Worm (Caenorhabditis elegans): ENCODE results near the gene T05A8.2.

The T05A8.2 gene

DNA sequence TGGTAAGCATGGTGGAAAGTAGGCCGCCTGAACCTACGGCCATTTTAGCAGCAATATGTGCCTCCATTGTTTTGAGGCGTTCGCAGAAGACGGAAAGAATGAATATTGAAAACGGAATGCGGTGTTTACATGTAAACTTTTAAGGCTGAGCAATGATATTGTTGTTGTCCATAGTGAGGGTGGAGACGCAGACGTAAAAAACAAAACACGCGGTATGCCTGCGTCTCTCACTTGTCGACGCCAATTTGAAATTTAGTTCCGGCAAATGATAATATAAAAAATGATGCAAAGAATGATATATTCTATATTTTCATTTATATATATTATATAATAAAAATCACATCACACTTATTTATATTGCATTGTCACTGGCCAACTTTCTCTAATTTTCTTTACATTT lies 2.9 kb downstream of the T05A8.2 start, which contains the start of gene Y47G7B.2:
Gene Y47G7B.2, minus strand, starts transcription at position 143 of the 400 bp plus-strand sequence.
- no peak for TF ChIP-seq sptf-1 (tag; optimal IDR thresholded peaks at IDR 0.05)
- no peak for TF ChIP-seq unc-120 (tag; optimal IDR thresholded peaks at IDR 0.05; ENCODE audit: poor library complexity, severe bottlenecking)
- no peak for TF ChIP-seq M03D4.4 (tag; optimal IDR thresholded peaks at IDR 0.05)
- no peak for TF ChIP-seq blmp-1 (tag; optimal IDR thresholded peaks at IDR 0.05)
- TF ChIP-seq nhr-237 (tag; optimal IDR thresholded peaks at IDR 0.05) = no peak

DNA sequence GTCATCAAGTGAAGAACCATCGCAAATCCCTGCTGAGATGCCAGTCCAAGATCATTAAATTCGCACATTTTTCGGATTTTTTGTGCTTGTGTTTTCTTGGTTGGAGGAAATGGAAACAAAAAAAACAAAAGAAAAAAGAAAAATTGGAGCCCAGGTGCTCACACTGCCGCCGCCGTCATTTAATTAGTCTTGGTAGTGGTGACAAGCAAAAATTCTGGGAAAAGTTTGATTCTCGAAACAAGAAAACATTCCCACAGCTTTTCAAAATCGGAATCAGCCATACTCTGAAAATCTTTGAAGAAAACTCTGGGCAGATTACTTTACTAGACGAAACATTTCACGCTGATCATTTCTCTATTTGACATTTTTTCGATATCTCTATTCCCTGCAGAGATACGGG lies 5.6 kb downstream of the T05A8.2 start, which contains the start of gene srh-128:
Gene srh-128, minus strand, starts transcription at position 101 of the 400 bp plus-strand sequence.
- TF ChIP-seq pha-4 (tag; optimal IDR thresholded peaks at IDR 0.05) = no peak
- no peak for TF ChIP-seq ham-2 (GFP tag; optimal IDR thresholded peaks at IDR 0.05)
- TF ChIP-seq unc-39 (tag; optimal IDR thresholded peaks at IDR 0.05) = no peak
- no peak for TF ChIP-seq lin-13 (tag; optimal IDR thresholded peaks at IDR 0.05)
- no peak for TF ChIP-seq M03D4.4 (tag; optimal IDR thresholded peaks at IDR 0.05)
- TF ChIP-seq bed-3 (GFP tag; optimal IDR thresholded peaks at IDR 0.05) = no peak
- TF ChIP-seq sem-2 (GFP tag; optimal IDR thresholded peaks at IDR 0.05) = no peak
- TF ChIP-seq nhr-28 (tag; optimal IDR thresholded peaks at IDR 0.05) = no peak
- no peak for TF ChIP-seq ceh-83 (GFP tag; optimal IDR thresholded peaks at IDR 0.05)
- TF ChIP-seq snpc-4 (tag; optimal IDR thresholded peaks at IDR 0.05) = no peak
- TF ChIP-seq lin-32 (GFP tag; optimal IDR thresholded peaks at IDR 0.05) = no peak
- no peak for TF ChIP-seq flh-1 (GFP tag; optimal IDR thresholded peaks at IDR 0.05)

- TF ChIP-seq sem-2 (GFP tag; optimal IDR thresholded peaks at IDR 0.05) = no peak
- no peak for TF ChIP-seq mab-5 (tag; optimal IDR thresholded peaks at IDR 0.05)
- no peak for TF ChIP-seq zip-8 (tag; optimal IDR thresholded peaks at IDR 0.05)
- TF ChIP-seq blmp-1 (tag; optimal IDR thresholded peaks at IDR 0.05) = no peak
- TF ChIP-seq bed-3 (GFP tag; optimal IDR thresholded peaks at IDR 0.05) = no peak
Observed at ce11 chrII:2702757-2703156, 8.1 kb downstream of the T05A8.2 start, which contains the start of gene sri-60. TSS of gene sri-60 (minus strand) at chrII:2702857.

ce11 chrII:2700229-2700628 lies 10.6 kb downstream of the T05A8.2 start, which contains the start of gene sri-61:
TSS of gene sri-61 (minus strand) at chrII:2700329.
- TF ChIP-seq nhr-2 (tag; optimal IDR thresholded peaks at IDR 0.05) (no peak), ceh-43 (GFP tag; optimal IDR thresholded peaks at IDR 0.05) (no peak), unc-120 (tag; optimal IDR thresholded peaks at IDR 0.05; ENCODE audit: poor library complexity, severe bottlenecking) (no peak), cnd-1 (tag; optimal IDR thresholded peaks at IDR 0.05) (no peak), mab-5 (tag; optimal IDR thresholded peaks at IDR 0.05) (no peak), M03D4.4 (tag; optimal IDR thresholded peaks at IDR 0.05) (no peak), hlh-1 (tag; optimal IDR thresholded peaks at IDR 0.05) (no peak), pha-4 (tag; optimal IDR thresholded peaks at IDR 0.05) (no peak), zip-8 (tag; optimal IDR thresholded peaks at IDR 0.05) (no peak), mls-2 (tag; optimal IDR thresholded peaks at IDR 0.05) (no peak), lsy-2 (tag; optimal IDR thresholded peaks at IDR 0.05) (no peak), elt-1 (tag; optimal IDR thresholded peaks at IDR 0.05; ENCODE audit: borderline replicate concordance, insufficient read depth) (no peak)

DNA sequence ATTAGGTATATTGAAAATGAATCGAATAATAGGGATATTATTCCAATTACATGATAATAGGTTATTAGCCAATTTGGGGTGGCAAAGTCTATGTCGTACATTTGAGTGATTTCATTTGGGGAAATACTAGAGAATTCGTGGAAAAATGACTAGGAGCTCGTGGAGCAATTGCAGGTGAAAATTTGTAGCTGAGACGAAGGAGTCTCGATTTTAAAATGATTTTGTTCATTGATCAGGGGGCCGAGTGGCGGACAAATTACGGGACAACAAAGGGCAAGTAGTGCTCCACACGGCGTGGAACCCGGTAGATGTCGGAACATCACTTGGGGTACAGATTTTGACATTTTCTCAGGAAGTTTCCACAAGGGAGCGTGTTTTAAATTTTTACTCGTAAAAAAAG lies 12.4 kb downstream of the T05A8.2 start, which contains the start of gene sri-62:
Gene sri-62, minus strand, starts transcription at position 101 of the 400 bp plus-strand sequence.
- no peak for TF ChIP-seq nhr-2 (tag; optimal IDR thresholded peaks at IDR 0.05)
- no peak for TF ChIP-seq sptf-1 (tag; optimal IDR thresholded peaks at IDR 0.05)
- TF ChIP-seq elt-1 (tag; optimal IDR thresholded peaks at IDR 0.05; ENCODE audit: borderline replicate concordance, insufficient read depth) = no peak
- TF ChIP-seq flh-1 (GFP tag; optimal IDR thresholded peaks at IDR 0.05) = no peak
- TF ChIP-seq lsy-2 (tag; optimal IDR thresholded peaks at IDR 0.05) = no peak
- TF ChIP-seq tbx-8 (GFP tag; optimal IDR thresholded peaks at IDR 0.05) = no peak
- TF ChIP-seq lin-32 (GFP tag; optimal IDR thresholded peaks at IDR 0.05) = no peak
- TF ChIP-seq M03D4.4 (tag; optimal IDR thresholded peaks at IDR 0.05) = no peak
- TF ChIP-seq pha-4 (tag; optimal IDR thresholded peaks at IDR 0.05) = no peak
- TF ChIP-seq mls-2 (tag; optimal IDR thresholded peaks at IDR 0.05) = no peak
- TF ChIP-seq bed-3 (GFP tag; optimal IDR thresholded peaks at IDR 0.05) = no peak
- no peak for TF ChIP-seq elt-3 (tag; optimal IDR thresholded peaks at IDR 0.05)

ce11 chrII:2695079-2695478 lies 15.7 kb downstream of the T05A8.2 start:
- TF ChIP-seq zip-8 (tag; optimal IDR thresholded peaks at IDR 0.05) (no peak), ces-1 (GFP tag; optimal IDR thresholded peaks at IDR 0.05) (peak; percentile 18), tbx-8 (GFP tag; optimal IDR thresholded peaks at IDR 0.05) (no peak), nhr-76 (tag; optimal IDR thresholded peaks at IDR 0.05) (no peak), elt-1 (tag; optimal IDR thresholded peaks at IDR 0.05; ENCODE audit: borderline replicate concordance, insufficient read depth) (no peak), ceh-39 (tag; optimal IDR thresholded peaks at IDR 0.05) (no peak), unc-39 (tag; optimal IDR thresholded peaks at IDR 0.05) (no peak), sem-2 (GFP tag; optimal IDR thresholded peaks at IDR 0.05) (no peak)

Measured in whole organism, mixed stage, embryonic.